Fruit fly (Drosophila melanogaster) whole organism, adult: ENCODE results near the gene CG13042.

Experiments used
- CG11617 ChIP-seq: fragments of 200-800 bp; sonication (Bioruptor generic); optimal IDR thresholded peaks from 2 replicates; lab custom pipeline; 2017; ENCODE audit warnings: mild to moderate bottlenecking, missing biosample characterization, missing genetic modification reagents, missing genetic modification characterization
- CG14711 ChIP-seq: fragments of 200-800 bp; sonication (Bioruptor generic); optimal IDR thresholded peaks from 2 replicates; lab custom pipeline; 2018; ENCODE audit warnings: missing biosample characterization, mild to moderate bottlenecking, missing genetic modification characterization, moderate library complexity
- CG1620 ChIP-seq: fragments of 200-800 bp; sonication (Bioruptor generic); optimal IDR thresholded peaks from 2 replicates; lab custom pipeline; 2016; ENCODE audit warnings: missing biosample characterization, missing genetic modification characterization
- CG33017 ChIP-seq: fragments of 200-800 bp; sonication (Bioruptor generic); optimal IDR thresholded peaks from 2 replicates; lab custom pipeline; 2018; ENCODE audit warnings: missing biosample characterization, mild to moderate bottlenecking, missing genetic modification characterization, moderate library complexity
- CG7101 ChIP-seq: fragments of 200-800 bp; sonication (Bioruptor generic); optimal IDR thresholded peaks from 2 replicates; lab custom pipeline; 2018; ENCODE audit warnings: missing biosample characterization, mild to moderate bottlenecking, missing genetic modification characterization, moderate library complexity
- Hr96 ChIP-seq: fragments of 200-800 bp; sonication (Bioruptor generic); optimal IDR thresholded peaks from 2 replicates; lab custom pipeline; 2016; ENCODE audit warnings: missing biosample characterization, missing genetic modification characterization
- Mnt ChIP-seq: fragments of 200-800 bp; sonication (Bioruptor generic); optimal IDR thresholded peaks from 2 replicates; lab custom pipeline; 2016; ENCODE audit warnings: missing biosample characterization, mild to moderate bottlenecking, missing genetic modification characterization
- kay ChIP-seq: fragments of 200-800 bp; sonication (Bioruptor generic); peaks from one replicate; lab custom pipeline; 2016; ENCODE audit warnings: missing biosample characterization, missing genetic modification characterization, borderline replicate concordance
- pad ChIP-seq: fragments of 200-800 bp; sonication (Bioruptor generic); optimal IDR thresholded peaks from 3 replicates; lab custom pipeline; 2017; ENCODE audit warnings: missing biosample characterization, missing genetic modification characterization, mild to moderate bottlenecking, moderate library complexity, missing genetic modification reagents
- tj ChIP-seq: fragments of 200-800 bp; sonication (Bioruptor generic); optimal IDR thresholded peaks from 3 replicates; lab custom pipeline; 2017; ENCODE audit warnings: missing biosample characterization, mild to moderate bottlenecking, missing genetic modification characterization, moderate library complexity
- toe ChIP-seq: fragments of 200-800 bp; sonication (Bioruptor generic); optimal IDR thresholded peaks from 2 replicates; lab custom pipeline; 2016; ENCODE audit warnings: missing biosample characterization, missing genetic modification characterization

Gene CG13042

DNA sequence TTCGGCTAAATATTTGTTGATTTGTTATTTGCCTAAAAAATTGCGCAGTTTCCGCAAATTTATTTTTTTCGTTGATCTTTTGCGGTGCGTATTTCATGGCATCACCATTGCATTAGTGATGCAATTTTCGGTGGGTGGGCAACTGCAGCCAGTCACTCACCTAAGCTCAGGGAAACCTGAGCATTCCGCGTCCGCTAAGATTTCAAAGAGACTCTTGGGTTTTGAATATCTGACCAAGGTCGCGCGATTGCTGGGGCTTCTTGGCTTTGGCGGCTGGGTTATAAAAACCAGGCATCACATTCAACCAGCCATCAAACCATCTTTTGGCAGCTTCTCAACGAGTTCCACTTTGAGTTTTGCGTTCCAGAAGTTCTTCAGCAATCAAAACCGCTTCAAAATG is 45.8 kb downstream of the CG13042 start, which contains the start of gene CG13071:
Gene CG13071 (plus strand): TSS at position 301 of the 400 bp plus-strand sequence.
- TF ChIP-seq CG1620 (GFP tag; lab: Kevin White, UChicago): no peak
- no peak for TF ChIP-seq tj

DNA sequence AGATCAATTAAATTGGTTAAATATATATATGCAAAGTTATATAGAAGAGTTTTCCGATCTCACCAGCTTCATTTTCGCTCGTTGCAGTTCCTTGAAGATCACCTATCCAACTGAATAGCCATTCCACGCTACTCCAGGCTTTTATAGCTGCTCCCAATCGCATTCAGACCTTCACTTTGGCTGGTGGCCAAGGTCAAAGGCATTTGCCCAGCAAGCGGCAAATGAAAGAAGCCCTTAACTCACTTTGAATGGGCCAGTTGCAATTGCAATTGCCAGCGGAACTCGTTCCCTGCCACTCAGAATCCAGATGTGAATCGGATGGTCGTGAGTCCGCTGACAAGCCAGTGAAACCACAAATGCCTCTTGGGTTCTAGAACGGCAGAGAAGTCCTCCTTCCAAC is 46.8 kb downstream of the CG13042 start, which contains the start of gene CG34247:
Gene CG34247 (minus strand): TSS at position 101 of the 400 bp plus-strand sequence.
- TF ChIP-seq CG7101 (tag; lab: Kevin White, UChicago) (no peak), CG33017 (tag; lab: Kevin White, UChicago) (no peak), toe (GFP tag; lab: Kevin White, UChicago) (no peak), kay (no peak), tj (no peak), Mnt (GFP tag; lab: Kevin White, UChicago) (no peak), CG14711 (tag; lab: Kevin White, UChicago) (no peak)

DNA sequence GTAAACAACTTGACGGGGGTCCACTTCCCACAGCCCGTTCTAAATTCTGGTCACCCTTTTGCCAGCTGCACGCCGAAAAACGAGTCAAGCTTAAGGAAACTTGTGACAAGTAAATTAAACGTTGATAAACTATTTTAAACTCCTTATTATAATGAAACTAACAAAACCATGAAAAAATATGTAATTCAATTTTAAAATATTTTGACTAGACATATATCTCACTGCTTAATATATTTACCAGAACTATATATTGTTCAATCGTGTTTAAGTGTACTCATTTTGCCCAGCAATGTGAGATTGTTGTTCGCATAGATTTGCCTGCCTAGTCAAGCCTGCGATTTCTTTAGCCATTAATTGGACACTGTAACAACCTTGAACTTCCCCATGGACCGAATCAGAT is 48.7 kb downstream of the CG13042 start, which contains the start of gene CG13053:
Gene CG13053 (minus strand): TSS at position 171 of the 400 bp plus-strand sequence.
- TF ChIP-seq kay (no peak), Hr96 (GFP tag; lab: Kevin White, UChicago) (no peak), CG11617 (GFP tag; lab: Kevin White, UChicago) (no peak), pad (GFP tag; lab: Kevin White, UChicago) (no peak)
